Fruit fly (Drosophila melanogaster) whole organism, embryonic: ENCODE data around the gene Glg1.

Experiments
- CG10147 ChIP-seq: fragments of 200-800 bp; sonication (Bioruptor generic); optimal IDR thresholded peaks from 2 replicates; lab custom pipeline; 2019; ENCODE audit warnings: missing biosample characterization, mild to moderate bottlenecking, missing genetic modification characterization, moderate library complexity
- CG10565 ChIP-seq: fragments of 200-800 bp; sonication (Bioruptor generic); optimal IDR thresholded peaks from 3 replicates; lab custom pipeline; 2016; ENCODE audit warnings: missing biosample characterization, mild to moderate bottlenecking, missing genetic modification characterization
- CG10979 ChIP-seq: fragments of 200-800 bp; sonication (Bioruptor generic); optimal IDR thresholded peaks from 2 replicates; lab custom pipeline; 2018; ENCODE audit warnings: missing biosample characterization, mild to moderate bottlenecking, missing genetic modification characterization, moderate library complexity
- CG11093 ChIP-seq: fragments of 200-800 bp; sonication (Bioruptor generic); IDR thresholded peaks from 3 replicates; pipeline ENCODE4 v1.3.6; 2022; ENCODE audit warnings: missing biosample characterization, missing genetic modification characterization
- CG11723 ChIP-seq: fragments of 200-800 bp; sonication (Bioruptor generic); optimal IDR thresholded peaks from 2 replicates; lab custom pipeline; 2017; ENCODE audit warnings: missing biosample characterization, mild to moderate bottlenecking, missing genetic modification characterization
- CG14014 ChIP-seq: fragments of 200-800 bp; sonication (Bioruptor generic); IDR thresholded peaks from 2 replicates; pipeline ENCODE4 v1.3.6; 2022; ENCODE audit warnings: missing biosample characterization, missing genetic modification characterization
- CG14860 ChIP-seq: fragments of 200-800 bp; sonication (Bioruptor generic); IDR thresholded peaks from 3 replicates; pipeline ENCODE4 v1.3.6; 2022; ENCODE audit warnings: missing biosample characterization, missing genetic modification characterization; ENCODE audit not compliant: partially characterized antibody
- CG15514 ChIP-seq: fragments of 200-800 bp; sonication (Bioruptor generic); optimal IDR thresholded peaks from 3 replicates; lab custom pipeline; 2017; ENCODE audit warnings: missing biosample characterization, missing genetic modification characterization, mild to moderate bottlenecking, moderate library complexity, missing genetic modification reagents
- CG18619 ChIP-seq: fragments of 200-800 bp; sonication (Bioruptor generic); optimal IDR thresholded peaks from 3 replicates; lab custom pipeline; 2017; ENCODE audit warnings: missing biosample characterization, mild to moderate bottlenecking, missing genetic modification characterization
- CG18764 ChIP-seq: fragments of 200-800 bp; sonication (Bioruptor generic); optimal IDR thresholded peaks from 3 replicates; lab custom pipeline; 2016; ENCODE audit warnings: missing biosample characterization, missing genetic modification characterization
- CG2202 ChIP-seq: fragments of 200-800 bp; sonication (Bioruptor generic); optimal IDR thresholded peaks from 2 replicates; lab custom pipeline; 2018; ENCODE audit warnings: missing biosample characterization, mild to moderate bottlenecking, missing genetic modification characterization
- CG31441 ChIP-seq: fragments of 200-800 bp; sonication (Bioruptor generic); IDR thresholded peaks from 2 replicates; pipeline ENCODE4 v1.3.6; 2022; ENCODE audit warnings: missing biosample characterization, missing genetic modification characterization
- CG32772 ChIP-seq: fragments of 200-800 bp; sonication (Bioruptor generic); IDR thresholded peaks from 2 replicates; pipeline ENCODE4 v1.3.6; 2022; ENCODE audit warnings: missing biosample characterization, missing genetic modification characterization
- CG4360 ChIP-seq: fragments of 200-800 bp; sonication (Bioruptor generic); IDR thresholded peaks from 2 replicates; pipeline ENCODE4 v1.3.6; 2022; ENCODE audit warnings: missing biosample characterization, missing genetic modification characterization
- CG6175 ChIP-seq: fragments of 200-800 bp; sonication (Bioruptor generic); IDR thresholded peaks from 3 replicates; pipeline ENCODE4 v1.3.6; 2022; ENCODE audit warnings: missing biosample characterization, missing genetic modification characterization
- CG6254 ChIP-seq: fragments of 200-800 bp; sonication (Bioruptor generic); optimal IDR thresholded peaks from 3 replicates; lab custom pipeline; 2017; ENCODE audit warnings: mild to moderate bottlenecking, missing biosample characterization, missing genetic modification reagents, missing genetic modification characterization
- CG7928 ChIP-seq: fragments of 200-800 bp; sonication (Bioruptor generic); optimal IDR thresholded peaks from 2 replicates; lab custom pipeline; 2017; ENCODE audit warnings: missing biosample characterization, mild to moderate bottlenecking, missing genetic modification characterization
- CG7987 ChIP-seq: fragments of 200-800 bp; sonication (Bioruptor generic); optimal IDR thresholded peaks from 2 replicates; lab custom pipeline; 2018; ENCODE audit warnings: missing biosample characterization, mild to moderate bottlenecking, missing genetic modification characterization, moderate library complexity
- CG8359 ChIP-seq: fragments of 200-800 bp; sonication (Bioruptor generic); optimal IDR thresholded peaks from 2 replicates; lab custom pipeline; 2017; ENCODE audit warnings: missing biosample characterization, mild to moderate bottlenecking, missing genetic modification characterization, borderline replicate concordance
- Dad ChIP-seq: fragments of 200-800 bp; sonication (Bioruptor generic); optimal IDR thresholded peaks from 3 replicates; lab custom pipeline; 2016; ENCODE audit warnings: missing biosample characterization, missing genetic modification characterization
- Drgx ChIP-seq: fragments of 200-800 bp; sonication (Bioruptor generic); IDR thresholded peaks from 2 replicates; pipeline ENCODE4 v1.3.6; 2022; ENCODE audit warnings: missing biosample characterization, missing genetic modification characterization
- Eip74EF ChIP-seq, 2 experiments: fragments of 200-800 bp in 1 of 2; fragments of >200 bp in 1 of 2; sonication (Bioruptor generic) in 1 of 2; optimal IDR thresholded peaks; 2 replicates each; lab custom pipeline; 2017 to 2019; ENCODE audit warnings: missing biosample characterization in 2 of 2, missing genetic modification characterization in 2 of 2, mild to moderate bottlenecking in 1 of 2, moderate library complexity in 1 of 2
- Gsc ChIP-seq: fragments of 200-800 bp; sonication (Bioruptor generic); IDR thresholded peaks from 2 replicates; pipeline ENCODE4 v1.3.6; 2022; ENCODE audit warnings: missing biosample characterization, missing genetic modification characterization
- HHEX ChIP-seq: fragments of 200-800 bp; sonication (Bioruptor generic); optimal IDR thresholded peaks from 3 replicates; lab custom pipeline; 2017; ENCODE audit warnings: missing biosample characterization, mild to moderate bottlenecking, missing genetic modification characterization, missing genetic modification reagents
- HLHmδ ChIP-seq: fragments of 200-800 bp; sonication (Bioruptor generic); optimal IDR thresholded peaks from 2 replicates; lab custom pipeline; 2018; ENCODE audit warnings: missing biosample characterization, mild to moderate bottlenecking, missing genetic modification characterization, moderate library complexity
- Hr51 ChIP-seq, 2 experiments: fragments of 200-800 bp; sonication (Bioruptor generic); optimal IDR thresholded peaks; 2 replicates in 1 of 2; 3 replicates in 1 of 2; lab custom pipeline; 2016 to 2018; ENCODE audit warnings: missing biosample characterization in 2 of 2, missing genetic modification characterization in 2 of 2, mild to moderate bottlenecking in 1 of 2, moderate library complexity in 1 of 2
- Kr ChIP-seq: fragments of 200-800 bp; sonication (Bioruptor generic); optimal IDR thresholded peaks from 2 replicates; lab custom pipeline; 2017; ENCODE audit warnings: missing biosample characterization, mild to moderate bottlenecking, missing genetic modification characterization
- Six4 ChIP-seq: fragments of 200-800 bp; sonication (Bioruptor generic); optimal IDR thresholded peaks from 2 replicates; lab custom pipeline; 2016; ENCODE audit warnings: missing biosample characterization, missing genetic modification characterization
- Ssrp ChIP-seq: fragments of 200-800 bp; sonication (Bioruptor generic); optimal IDR thresholded peaks from 2 replicates; lab custom pipeline; 2018; ENCODE audit warnings: missing biosample characterization, mild to moderate bottlenecking, missing genetic modification characterization, moderate library complexity
- YL-1 ChIP-seq: fragments of 200-800 bp; sonication (Bioruptor generic); optimal IDR thresholded peaks from 3 replicates; lab custom pipeline; 2017; ENCODE audit warnings: missing biosample characterization, mild to moderate bottlenecking, missing genetic modification characterization
- amos ChIP-seq: fragments of 200-800 bp; sonication (Bioruptor generic); IDR thresholded peaks from 2 replicates; pipeline ENCODE4 v1.3.6; 2022; ENCODE audit warnings: missing biosample characterization, missing genetic modification characterization; ENCODE audit not compliant: partially characterized antibody
- bowl ChIP-seq: fragments of 200-800 bp; sonication (Bioruptor generic); IDR thresholded peaks from 2 replicates; pipeline ENCODE4 v1.3.6; 2022; ENCODE audit warnings: missing biosample characterization, missing genetic modification characterization
- br ChIP-seq: fragments of >200 bp; optimal IDR thresholded peaks from 2 replicates; lab custom pipeline; 2017
- cas ChIP-seq: fragments of 200-800 bp; sonication (Bioruptor generic); IDR thresholded peaks from 2 replicates; pipeline ENCODE4 v1.3.6; 2022; ENCODE audit warnings: missing biosample characterization, missing genetic modification characterization
- crc ChIP-seq: fragments of 200-800 bp; sonication (Bioruptor generic); optimal IDR thresholded peaks from 2 replicates; lab custom pipeline; 2016; ENCODE audit warnings: missing biosample characterization, missing genetic modification characterization
- disco-r ChIP-seq: fragments of 200-800 bp; sonication (Bioruptor generic); optimal IDR thresholded peaks from 2 replicates; lab custom pipeline; 2016; ENCODE audit warnings: missing biosample characterization, missing genetic modification characterization
- dmrt99B ChIP-seq: fragments of 200-800 bp; sonication (Bioruptor generic); optimal IDR thresholded peaks from 2 replicates; lab custom pipeline; 2018; ENCODE audit warnings: missing biosample characterization, mild to moderate bottlenecking, missing genetic modification characterization, moderate library complexity
- dpn ChIP-seq, 2 experiments: fragments of 200-800 bp; sonication (Bioruptor generic); optimal IDR thresholded peaks; 3 replicates each; lab custom pipeline; 2016; ENCODE audit warnings: missing biosample characterization in 2 of 2, missing genetic modification characterization in 2 of 2
- dysf ChIP-seq: fragments of 200-800 bp; sonication (Bioruptor generic); IDR thresholded peaks from 3 replicates; pipeline ENCODE4 v1.3.6; 2022; ENCODE audit warnings: missing biosample characterization, missing genetic modification characterization
- hbn ChIP-seq: fragments of 200-800 bp; sonication (Bioruptor generic); IDR thresholded peaks from 2 replicates; pipeline ENCODE4 v1.3.6; 2022; ENCODE audit warnings: missing biosample characterization, missing genetic modification characterization; ENCODE audit not compliant: partially characterized antibody
- luna ChIP-seq: fragments of 200-800 bp; sonication (Bioruptor generic); optimal IDR thresholded peaks from 2 replicates; lab custom pipeline; 2016; ENCODE audit warnings: missing biosample characterization, missing genetic modification characterization
- nau ChIP-seq: fragments of 200-800 bp; sonication (Bioruptor generic); optimal IDR thresholded peaks from 3 replicates; lab custom pipeline; 2017; ENCODE audit warnings: missing biosample characterization, mild to moderate bottlenecking, missing genetic modification characterization, missing genetic modification reagents
- pan ChIP-seq, 4 experiments: fragments of >200 bp in 3 of 4; fragments of 200-800 bp in 1 of 4; sonication (Bioruptor generic) in 1 of 4; optimal IDR thresholded peaks in 3 of 4; IDR thresholded peaks in 1 of 4; 2 replicates each; pipeline versions ENCODE4 v1.3.6 to Lab custom; 2017 to 2022; ENCODE audit warnings: missing biosample characterization in 2 of 4, missing genetic modification characterization in 2 of 4, mixed read lengths in 1 of 4
- peb ChIP-seq: fragments of 200-800 bp; sonication (Bioruptor generic); IDR thresholded peaks from 2 replicates; pipeline ENCODE4 v1.3.6; 2022; ENCODE audit warnings: missing biosample characterization, missing genetic modification characterization
- prd ChIP-seq, 3 experiments: fragments of >200 bp in 2 of 3; fragments of 200-800 bp in 1 of 3; sonication (Bioruptor generic) in 1 of 3; optimal IDR thresholded peaks in 2 of 3; IDR thresholded peaks in 1 of 3; 2 replicates in 2 of 3; 3 replicates in 1 of 3; pipeline versions ENCODE4 v1.3.6 to Lab custom; 2017 to 2022; ENCODE audit warnings: missing biosample characterization in 1 of 3, missing genetic modification characterization in 1 of 3
- rib ChIP-seq: fragments of 200-800 bp; sonication (Bioruptor generic); IDR thresholded peaks from 2 replicates; pipeline ENCODE4 v1.3.6; 2022; ENCODE audit warnings: missing biosample characterization, missing genetic modification characterization
- shn ChIP-seq: fragments of 200-800 bp; sonication (Bioruptor generic); optimal IDR thresholded peaks from 3 replicates; lab custom pipeline; 2016; ENCODE audit warnings: missing biosample characterization, missing genetic modification characterization
- so ChIP-seq: fragments of 200-800 bp; sonication (Bioruptor generic); IDR thresholded peaks from 3 replicates; pipeline ENCODE4 v1.3.6; 2022; ENCODE audit warnings: missing biosample characterization, missing genetic modification characterization
- yki ChIP-seq: fragments of >200 bp; optimal IDR thresholded peaks from 3 replicates; lab custom pipeline; 2018

Glg1 gene

dm6 chr3L:21507354-21507928 lies at the start of gene Glg1, which contains the start of gene M6 (continued):
- TF ChIP-seq cas (GFP tag; lab: Robert Waterston, UW) = no peak
- TF ChIP-seq Six4 (GFP tag; lab: Kevin White, UChicago) = peak; percentile 35
- no peak for TF ChIP-seq CG11093 (GFP tag; lab: Robert Waterston, UW)
- TF ChIP-seq CG18619 = peak; percentile 53
- peak; percentile 14 for TF ChIP-seq CG11723
- no peak; the same call in 1 of the 2 replicates for TF ChIP-seq CG31441 (GFP tag; lab: Robert Waterston, UW)
- peak; percentile 93 for TF ChIP-seq amos
- TF ChIP-seq CG15514 = peak; percentile 72
- 0 out of 2 replicates have a peak, but pooled peaks have one; percentile 13 for TF ChIP-seq peb (GFP tag; lab: Robert Waterston, UW)
- peak; percentile 49; the same call in 1 of the 2 replicates for TF ChIP-seq CG14014 (GFP tag; lab: Robert Waterston, UW)
- TF ChIP-seq luna (GFP tag; lab: Kevin White, UChicago) = no peak
- peak; percentile 88 for TF ChIP-seq hbn (GFP tag; lab: Robert Waterston, UW)
- TF ChIP-seq Kr (GFP tag; lab: Kevin White, UChicago) = no peak
- TF ChIP-seq Gsc (GFP tag; lab: Robert Waterston, UW) = no peak
- no peak for TF ChIP-seq Drgx
- TF ChIP-seq prd (optimal IDR thresholded peaks at IDR 0.05; lab: Kevin White, UChicago) = no peak
- TF ChIP-seq prd (GFP tag; IDR thresholded peaks at IDR 0.05; lab: Robert Waterston, UW) = peak; percentile 72
- TF ChIP-seq CG32772 = peak; percentile 51; the same call in 1 of the 2 replicates
- peak; percentile 57 for TF ChIP-seq shn (GFP tag; lab: Kevin White, UChicago)
- TF ChIP-seq CG18764 = peak; percentile 34
- peak; percentile 5 for TF ChIP-seq CG7928
- TF ChIP-seq CG10979 (tag; lab: Kevin White, UChicago) = peak; percentile 57
- no peak for TF ChIP-seq rib (GFP tag; lab: Robert Waterston, UW)
- peak; percentile 47 for TF ChIP-seq HHEX (GFP tag; lab: Kevin White, UChicago)
- no peak for TF ChIP-seq CG8359 (GFP tag; lab: Kevin White, UChicago)
- TF ChIP-seq CG7987 = no peak
- no peak for TF ChIP-seq CG6175 (GFP tag; lab: Robert Waterston, UW)
- TF ChIP-seq CG2202 = peak; percentile 62
- TF ChIP-seq dmrt99B (tag; lab: Kevin White, UChicago) = peak; percentile 55
- no peak for TF ChIP-seq HLHmδ
- no peak for TF ChIP-seq Eip74EF (GFP tag; optimal IDR thresholded peaks at IDR 0.05; lab: Kevin White, UChicago)
- peak; percentile 55; the same call in 2 of the 3 replicates for TF ChIP-seq dysf (GFP tag; lab: Robert Waterston, UW)
- TF ChIP-seq CG14860 (GFP tag; lab: Robert Waterston, UW) = peak; percentile 94
- TF ChIP-seq bowl (GFP tag; lab: Robert Waterston, UW) = no peak
- TF ChIP-seq Hr51 (GFP tag; optimal IDR thresholded peaks at IDR 0.05; lab: Kevin White, UChicago) = peak; percentile 55 to 62
- TF ChIP-seq Dad (GFP tag; lab: Kevin White, UChicago) = peak; percentile 49
- peak; percentile 65 to 74 for TF ChIP-seq dpn (GFP tag; optimal IDR thresholded peaks at IDR 0.05; lab: Kevin White, UChicago)
- no peak for TF ChIP-seq crc (GFP tag; lab: Kevin White, UChicago)
- no peak for TF ChIP-seq CG10565
- TF ChIP-seq Ssrp (tag; lab: Kevin White, UChicago) = peak; percentile 55
- peak; percentile 74 for TF ChIP-seq CG4360 (GFP tag; lab: Robert Waterston, UW)
- peak; percentile 68 for TF ChIP-seq CG10147 (GFP tag; lab: Kevin White, UChicago)
- no peak for TF ChIP-seq br (lab: Kevin White, UChicago)
- no peak for TF ChIP-seq so (GFP tag; lab: Robert Waterston, UW)
- no peak for TF ChIP-seq pan (optimal IDR thresholded peaks at IDR 0.05; lab: Kevin White, UChicago)
- peak in 1 of 2 experiments; percentile 43 for TF ChIP-seq pan (GFP tag; optimal IDR thresholded peaks at IDR 0.05 in 1 of 2, IDR thresholded peaks at IDR 0.05 in 1 of 2)
- TF ChIP-seq yki = no peak
- TF ChIP-seq CG6254 (GFP tag; lab: Kevin White, UChicago) = no peak
- TF ChIP-seq nau (GFP tag; lab: Kevin White, UChicago) = no peak
- peak; percentile 78 for TF ChIP-seq YL-1
- no peak for TF ChIP-seq disco-r (GFP tag; lab: Kevin White, UChicago)
